Worm (Caenorhabditis elegans): Measurements from ENCODE around the gene slo-2.
A peak's percentile ranks its signal among the peaks of the same experiment; 100 is the strongest.

Gene slo-2

DNA sequence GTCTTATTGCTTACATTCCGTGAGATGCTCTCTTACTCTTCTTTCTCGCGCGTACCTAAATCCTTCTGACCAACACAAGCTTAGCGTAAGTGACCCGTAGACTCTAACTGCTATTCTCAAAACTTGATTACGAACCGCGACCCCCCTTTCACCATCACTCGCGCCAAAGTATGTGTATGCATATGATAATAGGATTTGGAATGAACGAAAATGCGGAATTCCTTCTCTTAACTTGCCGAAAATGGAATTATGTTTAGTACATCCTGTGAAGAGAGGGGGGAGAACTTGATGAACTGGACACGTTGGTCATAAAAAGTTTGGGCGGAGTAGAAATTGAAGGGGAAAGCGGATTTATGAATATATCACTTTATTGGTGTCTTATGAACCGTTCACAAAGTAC is 18.8 kb downstream of the slo-2 start:
- peak; percentile 4 for TF ChIP-seq ceh-19 (GFP tag; optimal IDR thresholded peaks at IDR 0.05)
- TF ChIP-seq unc-42 (tag; optimal IDR thresholded peaks at IDR 0.05) = peak; percentile 98
- no peak for TF ChIP-seq dmd-4 (tag; optimal IDR thresholded peaks at IDR 0.05; ENCODE audit: borderline replicate concordance)

DNA sequence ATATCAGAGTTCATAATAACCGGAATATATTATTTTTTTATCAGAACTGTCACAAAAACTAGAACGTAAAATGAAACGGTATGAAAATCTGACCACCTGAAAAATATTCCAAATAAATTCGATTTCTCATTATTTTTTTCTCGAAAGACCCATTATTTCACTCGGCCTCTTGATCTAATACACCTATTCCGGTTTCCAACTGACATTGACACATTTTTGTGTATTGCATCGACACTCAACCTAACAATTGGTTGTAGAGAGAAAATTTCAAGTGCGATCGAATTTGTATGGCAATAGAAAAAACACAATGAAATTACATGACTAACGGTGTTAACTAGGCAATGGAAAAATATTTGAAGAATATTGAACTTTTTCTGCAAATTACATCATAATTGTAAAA is 19.8 kb downstream of the slo-2 start:
- TF ChIP-seq pax-1 (tag; optimal IDR thresholded peaks at IDR 0.05) (no peak), ceh-19 (GFP tag; optimal IDR thresholded peaks at IDR 0.05) (no peak), hlh-6 (tag; optimal IDR thresholded peaks at IDR 0.05) (no peak), syd-9 (tag; optimal IDR thresholded peaks at IDR 0.05) (no peak), Y22D7AL.16 (tag; optimal IDR thresholded peaks at IDR 0.05) (no peak), pros-1 (tag; optimal IDR thresholded peaks at IDR 0.05) (no peak)

ce11 chrX:11384534-11385441 is 20.9 kb downstream of the slo-2 start, which contains the start of the genes F08B12.11 and prmn-1:
Gene F08B12.11, plus strand, starts transcription at chrX:11385054.
Gene prmn-1, plus strand, starts transcription at chrX:11385084.
- TF ChIP-seq npax-4 (tag; optimal IDR thresholded peaks at IDR 0.05) (no peak), sdc-2 (tag; optimal IDR thresholded peaks at IDR 0.05) (peak; percentile 62), ama-1 (optimal IDR thresholded peaks at IDR 0.05) (no peak), ceh-6 (GFP tag; optimal IDR thresholded peaks at IDR 0.05) (no peak), ceh-2 (tag; optimal IDR thresholded peaks at IDR 0.05) (no peak), madf-2 (tag; optimal IDR thresholded peaks at IDR 0.05) (no peak), unc-86 (tag; optimal IDR thresholded peaks at IDR 0.05) (no peak), tbx-2 (tag; optimal IDR thresholded peaks at IDR 0.05) (peak; percentile 26), dve-1 (tag; optimal IDR thresholded peaks at IDR 0.05) (no peak), K02D7.2 (tag; optimal IDR thresholded peaks at IDR 0.05) (no peak), C38D4.7 (GFP tag; optimal IDR thresholded peaks at IDR 0.05) (no peak), ceh-18 (tag; optimal IDR thresholded peaks at IDR 0.05) (no peak), che-1 (tag; optimal IDR thresholded peaks at IDR 0.05) (no peak), elt-2 (tag; optimal IDR thresholded peaks at IDR 0.05) (peak; percentile 0), dmd-4 (tag; optimal IDR thresholded peaks at IDR 0.05; ENCODE audit: borderline replicate concordance) (no peak), F13H6.1 (tag; optimal IDR thresholded peaks at IDR 0.05) (no peak), ceh-34 (tag; optimal IDR thresholded peaks at IDR 0.05) (peak; percentile 63), tbx-7 (tag; optimal IDR thresholded peaks at IDR 0.05) (no peak), fax-1 (tag; optimal IDR thresholded peaks at IDR 0.05) (peak; percentile 28), Y22D7AL.16 (tag; optimal IDR thresholded peaks at IDR 0.05) (no peak), hlh-13 (GFP tag; optimal IDR thresholded peaks at IDR 0.05) (no peak), ref-2 (tag; optimal IDR thresholded peaks at IDR 0.05) (peak; percentile 62), ahr-1 (tag; optimal IDR thresholded peaks at IDR 0.05) (no peak), nfya-1 (tag; optimal IDR thresholded peaks at IDR 0.05) (no peak), K09A11.1 (tag; optimal IDR thresholded peaks at IDR 0.05; ENCODE audit: insufficient read depth) (no peak), pros-1 (tag; optimal IDR thresholded peaks at IDR 0.05) (no peak), elt-4 (tag; optimal IDR thresholded peaks at IDR 0.05) (no peak), fkh-6 (tag; optimal IDR thresholded peaks at IDR 0.05) (peak; percentile 11), ceh-31 (tag; optimal IDR thresholded peaks at IDR 0.05) (peak; percentile 36), ceh-30 (tag; optimal IDR thresholded peaks at IDR 0.05) (no peak), ceh-45 (GFP tag; IDR thresholded peaks at IDR 0.05) (no peak), ceh-14 (tag; optimal IDR thresholded peaks at IDR 0.05) (no peak), C08G9.2 (tag; optimal IDR thresholded peaks at IDR 0.05) (peak; percentile 7), ceh-9 (tag; optimal IDR thresholded peaks at IDR 0.05) (no peak), nhr-232 (tag; optimal IDR thresholded peaks at IDR 0.05) (no peak), hlh-8 (tag; optimal IDR thresholded peaks at IDR 0.05) (no peak), unc-3 (GFP tag; conservative IDR thresholded peaks at IDR 0.05) (no peak), unc-3 (tag; optimal IDR thresholded peaks at IDR 0.05) (no peak), hlh-6 (tag; optimal IDR thresholded peaks at IDR 0.05) (peak; percentile 66), pha-2 (tag; optimal IDR thresholded peaks at IDR 0.05) (no peak), pha-4 (tag; optimal IDR thresholded peaks at IDR 0.05) (no peak), pqm-1 (tag; optimal IDR thresholded peaks at IDR 0.05) (no peak), ztf-16 (tag; optimal IDR thresholded peaks at IDR 0.05) (no peak), lin-11 (tag; optimal IDR thresholded peaks at IDR 0.05) (no peak)

All from whole organism, late embryonic.